Fruit fly (Drosophila melanogaster) whole organism, adult: ENCODE measurements around the gene Ccz1.
A peak's percentile ranks its signal among the peaks of the same experiment; 100 is the strongest.

Source experiments
- CG14711 ChIP-seq: fragments of 200-800 bp; sonication (Bioruptor generic); optimal IDR thresholded peaks from 2 replicates; lab custom pipeline; 2018; ENCODE audit warnings: missing biosample characterization, mild to moderate bottlenecking, missing genetic modification characterization, moderate library complexity
- CG7045 ChIP-seq: fragments of 200-800 bp; sonication (Bioruptor generic); optimal IDR thresholded peaks from 2 replicates; lab custom pipeline; 2017; ENCODE audit warnings: missing biosample characterization, mild to moderate bottlenecking, missing genetic modification characterization
- CG7101 ChIP-seq: fragments of 200-800 bp; sonication (Bioruptor generic); optimal IDR thresholded peaks from 2 replicates; lab custom pipeline; 2018; ENCODE audit warnings: missing biosample characterization, mild to moderate bottlenecking, missing genetic modification characterization, moderate library complexity
- Clk ChIP-seq: fragments of 200-800 bp; sonication (Bioruptor generic); optimal IDR thresholded peaks from 2 replicates; lab custom pipeline; 2017; ENCODE audit warnings: missing biosample characterization, missing genetic modification characterization
- Crg-1 ChIP-seq: fragments of 200-800 bp; sonication (Bioruptor generic); optimal IDR thresholded peaks from 2 replicates; lab custom pipeline; 2016; ENCODE audit warnings: missing biosample characterization, missing genetic modification characterization
- Mnt ChIP-seq: fragments of 200-800 bp; sonication (Bioruptor generic); optimal IDR thresholded peaks from 2 replicates; lab custom pipeline; 2016; ENCODE audit warnings: missing biosample characterization, mild to moderate bottlenecking, missing genetic modification characterization
- bab1 ChIP-seq: fragments of 200-800 bp; sonication (Bioruptor generic); optimal IDR thresholded peaks from 3 replicates; lab custom pipeline; 2019; ENCODE audit warnings: missing biosample characterization, mild to moderate bottlenecking, missing genetic modification characterization, moderate library complexity
- cic ChIP-seq: fragments of 200-800 bp; sonication (Bioruptor generic); optimal IDR thresholded peaks from 2 replicates; lab custom pipeline; 2017; ENCODE audit warnings: missing biosample characterization, mild to moderate bottlenecking, missing genetic modification characterization, moderate library complexity
- kay ChIP-seq: fragments of 200-800 bp; sonication (Bioruptor generic); peaks from one replicate; lab custom pipeline; 2016; ENCODE audit warnings: missing biosample characterization, missing genetic modification characterization, borderline replicate concordance
- pad ChIP-seq: fragments of 200-800 bp; sonication (Bioruptor generic); optimal IDR thresholded peaks from 3 replicates; lab custom pipeline; 2017; ENCODE audit warnings: missing biosample characterization, missing genetic modification characterization, mild to moderate bottlenecking, moderate library complexity, missing genetic modification reagents
- toe ChIP-seq: fragments of 200-800 bp; sonication (Bioruptor generic); optimal IDR thresholded peaks from 2 replicates; lab custom pipeline; 2016; ENCODE audit warnings: missing biosample characterization, missing genetic modification characterization

- peak; percentile 59 for TF ChIP-seq cic (GFP tag; lab: Kevin White, UChicago)
- TF ChIP-seq pad (GFP tag; lab: Kevin White, UChicago): no peak
- TF ChIP-seq CG14711: no peak
- TF ChIP-seq CG7045 (GFP tag; lab: Kevin White, UChicago): no peak
- no peak for TF ChIP-seq Crg-1 (GFP tag; lab: Kevin White, UChicago)
- no peak for TF ChIP-seq CG7101 (tag; lab: Kevin White, UChicago)
- peak; percentile 34 for TF ChIP-seq kay
- TF ChIP-seq toe (GFP tag; lab: Kevin White, UChicago): no peak
- TF ChIP-seq Mnt (GFP tag; lab: Kevin White, UChicago): no peak
- TF ChIP-seq bab1: no peak
- no peak for TF ChIP-seq Clk (GFP tag; lab: Kevin White, UChicago)
These were observed 24.8 kb upstream of the Ccz1 start for dm6 chr3L:3923631-3924274.
